Fruit fly (Drosophila melanogaster): ENCODE data around the gene Ccp84Aa.

Ccp84Aa gene

dm6 chr3R:6703784-6704183, at the start of gene Ccp84Aa:
Gene Ccp84Aa (plus strand): TSS chr3R:6704084.
- TF ChIP-seq CG7045 (GFP tag; optimal IDR thresholded peaks at IDR 0.05) (no peak), bab1 (GFP tag; optimal IDR thresholded peaks at IDR 0.05) (no peak), toe (GFP tag; optimal IDR thresholded peaks at IDR 0.05) (no peak), cic (GFP tag; optimal IDR thresholded peaks at IDR 0.05) (no peak), Mnt (GFP tag; optimal IDR thresholded peaks at IDR 0.05) (no peak), CG5204 (GFP tag; optimal IDR thresholded peaks at IDR 0.05) (no peak), CG14711 (tag; optimal IDR thresholded peaks at IDR 0.05) (no peak), ovo (GFP tag; optimal IDR thresholded peaks at IDR 0.05) (no peak), CG33017 (tag; optimal IDR thresholded peaks at IDR 0.05) (no peak), cnc (optimal IDR thresholded peaks at IDR 0.05) (no peak), Hr96 (GFP tag; optimal IDR thresholded peaks at IDR 0.05) (no peak), CG1620 (GFP tag; optimal IDR thresholded peaks at IDR 0.05) (no peak), CG11617 (GFP tag; optimal IDR thresholded peaks at IDR 0.05) (no peak), kay (GFP tag; ENCODE audit: borderline replicate concordance) (no peak), CG12768 (GFP tag; optimal IDR thresholded peaks at IDR 0.05) (no peak), pad (GFP tag; optimal IDR thresholded peaks at IDR 0.05) (no peak), Clk (GFP tag; optimal IDR thresholded peaks at IDR 0.05) (no peak)

dm6 chr3R:6657278-6658246, 46.3 kb upstream of the Ccp84Aa start, which contains the start of the genes CG1307 and twr:
Gene CG1307 (minus strand): TSS chr3R:6657442.
Gene twr (plus strand): TSS chr3R:6657882.
- TF ChIP-seq CG11617 (GFP tag; optimal IDR thresholded peaks at IDR 0.05) (peak; percentile 26), cnc (optimal IDR thresholded peaks at IDR 0.05) (no peak), Mnt (GFP tag; optimal IDR thresholded peaks at IDR 0.05) (no peak), CG14711 (tag; optimal IDR thresholded peaks at IDR 0.05) (no peak), ovo (GFP tag; optimal IDR thresholded peaks at IDR 0.05) (peak; percentile 78), Crg-1 (GFP tag; optimal IDR thresholded peaks at IDR 0.05) (no peak), Clk (GFP tag; optimal IDR thresholded peaks at IDR 0.05) (no peak), CG5204 (GFP tag; optimal IDR thresholded peaks at IDR 0.05) (peak; percentile 8), toe (GFP tag; optimal IDR thresholded peaks at IDR 0.05) (peak; percentile 16), CG1620 (GFP tag; optimal IDR thresholded peaks at IDR 0.05) (no peak), CG12768 (GFP tag; optimal IDR thresholded peaks at IDR 0.05) (no peak)

DNA sequence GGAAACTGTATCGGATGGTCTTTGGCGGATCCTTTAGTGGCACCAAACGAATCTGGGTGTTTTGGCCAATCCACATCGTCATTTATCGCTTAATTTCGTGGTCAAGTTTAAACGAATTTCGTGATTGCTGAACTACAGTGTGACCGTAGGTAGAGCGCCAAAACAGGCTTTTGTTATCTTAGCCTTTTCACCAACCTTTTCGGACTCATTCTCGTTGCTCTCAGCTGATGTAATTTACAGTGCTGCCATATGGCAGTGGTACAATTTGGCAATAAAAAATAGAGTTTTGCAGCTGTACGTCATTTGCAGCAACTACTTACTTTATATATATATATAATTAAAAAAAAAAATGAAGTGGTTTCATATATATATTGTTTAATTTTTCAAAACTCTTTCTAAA, 43.9 kb upstream of the Ccp84Aa start, which contains the start of gene agt:
Gene agt (minus strand): TSS at position 160 of the 400 bp plus-strand sequence.
- TF ChIP-seq toe (GFP tag; optimal IDR thresholded peaks at IDR 0.05) (no peak), CG14711 (tag; optimal IDR thresholded peaks at IDR 0.05) (peak; percentile 36)

dm6 chr3R:6662613-6663288, 41.1 kb upstream of the Ccp84Aa start:
- TF ChIP-seq Hr96 (GFP tag; optimal IDR thresholded peaks at IDR 0.05) (no peak), Clk (GFP tag; optimal IDR thresholded peaks at IDR 0.05) (no peak), pad (GFP tag; optimal IDR thresholded peaks at IDR 0.05) (no peak), CG14711 (tag; optimal IDR thresholded peaks at IDR 0.05) (no peak), Mnt (GFP tag; optimal IDR thresholded peaks at IDR 0.05) (no peak), CG33017 (tag; optimal IDR thresholded peaks at IDR 0.05) (no peak), CG11617 (GFP tag; optimal IDR thresholded peaks at IDR 0.05) (no peak), cnc (optimal IDR thresholded peaks at IDR 0.05) (no peak), CG7045 (GFP tag; optimal IDR thresholded peaks at IDR 0.05) (no peak), kay (GFP tag; ENCODE audit: borderline replicate concordance) (no peak), CG7101 (tag; optimal IDR thresholded peaks at IDR 0.05) (no peak), CG5204 (GFP tag; optimal IDR thresholded peaks at IDR 0.05) (no peak), CG12768 (GFP tag; optimal IDR thresholded peaks at IDR 0.05) (no peak), cic (GFP tag; optimal IDR thresholded peaks at IDR 0.05) (no peak), CG1620 (GFP tag; optimal IDR thresholded peaks at IDR 0.05) (no peak)

DNA sequence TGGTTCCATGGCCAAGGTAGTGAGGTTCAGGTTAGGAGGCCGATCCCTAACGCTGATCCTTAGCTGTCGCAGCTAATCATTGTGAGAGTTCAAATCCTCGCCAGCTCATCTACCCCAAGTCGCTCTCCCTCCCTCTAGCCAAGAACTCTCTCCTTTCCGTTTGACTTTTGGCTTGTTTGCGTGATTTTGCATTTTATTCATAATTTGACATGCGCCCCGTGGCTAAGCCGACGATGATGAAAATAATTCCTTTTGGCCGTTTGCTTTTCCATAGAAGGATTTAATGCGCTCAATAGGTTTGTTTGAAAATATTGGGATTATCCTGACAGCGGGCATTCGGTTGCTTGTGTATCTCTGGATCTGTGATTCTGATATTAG, 40.6 kb upstream of the Ccp84Aa start:
- TF ChIP-seq Clk (GFP tag; optimal IDR thresholded peaks at IDR 0.05) (no peak), cic (GFP tag; optimal IDR thresholded peaks at IDR 0.05) (no peak), CG14711 (tag; optimal IDR thresholded peaks at IDR 0.05) (no peak), CG12768 (GFP tag; optimal IDR thresholded peaks at IDR 0.05) (no peak), Mnt (GFP tag; optimal IDR thresholded peaks at IDR 0.05) (no peak), CG5204 (GFP tag; optimal IDR thresholded peaks at IDR 0.05) (no peak), CG7101 (tag; optimal IDR thresholded peaks at IDR 0.05) (no peak), bab1 (GFP tag; optimal IDR thresholded peaks at IDR 0.05) (no peak), CG1620 (GFP tag; optimal IDR thresholded peaks at IDR 0.05) (no peak), Crg-1 (GFP tag; optimal IDR thresholded peaks at IDR 0.05) (no peak), tj (GFP tag; optimal IDR thresholded peaks at IDR 0.05) (no peak), ovo (GFP tag; optimal IDR thresholded peaks at IDR 0.05) (no peak), pad (GFP tag; optimal IDR thresholded peaks at IDR 0.05) (no peak), CG33017 (tag; optimal IDR thresholded peaks at IDR 0.05) (no peak), CG11617 (GFP tag; optimal IDR thresholded peaks at IDR 0.05) (no peak)

All from whole organism, adult.